Worm (Caenorhabditis elegans) whole organism, mixed stage, embryonic: ENCODE results near the gene E01G6.2.

ENCODE experiments used
- M03D4.4 ChIP-seq: sonication (generic microtip); optimal IDR thresholded peaks from 2 replicates; lab custom pipeline; 2017; ENCODE audit warnings: mild to moderate bottlenecking, missing genetic modification characterization, missing compliant biosample characterization
- bed-3 ChIP-seq: fragments of 200-800 bp; sonication (Bioruptor generic); optimal IDR thresholded peaks from 3 replicates; lab custom pipeline; 2018; ENCODE audit warnings: mild to moderate bottlenecking, missing genetic modification characterization, moderate library complexity, missing compliant biosample characterization
- blmp-1 ChIP-seq: fragments of 150-350 bp; optimal IDR thresholded peaks from 2 replicates; lab custom pipeline; 2014; ENCODE audit warnings: missing biosample characterization, missing genetic modification characterization
- ceh-39 ChIP-seq: fragments of 150-350 bp; optimal IDR thresholded peaks from 2 replicates; lab custom pipeline; 2014; ENCODE audit warnings: missing biosample characterization, missing genetic modification characterization
- ceh-43 ChIP-seq: fragments of 200-800 bp; sonication (Bioruptor generic); optimal IDR thresholded peaks from 2 replicates; lab custom pipeline; 2018; ENCODE audit warnings: mild to moderate bottlenecking, missing genetic modification characterization, moderate library complexity, missing compliant biosample characterization
- ceh-83 ChIP-seq: fragments of 200-800 bp; sonication (Bioruptor generic); optimal IDR thresholded peaks from 2 replicates; lab custom pipeline; 2018; ENCODE audit warnings: mild to moderate bottlenecking, missing genetic modification characterization, missing compliant biosample characterization
- cnd-1 ChIP-seq: fragments of 200-800 bp; sonication (Bioruptor generic); optimal IDR thresholded peaks from 2 replicates; lab custom pipeline; 2018; ENCODE audit warnings: mild to moderate bottlenecking, missing genetic modification characterization, missing compliant biosample characterization
- drap-1 ChIP-seq: fragments of 200-800 bp; sonication (Bioruptor generic); optimal IDR thresholded peaks from 3 replicates; lab custom pipeline; 2018; ENCODE audit warnings: mild to moderate bottlenecking, missing genetic modification characterization, missing compliant biosample characterization
- elt-1 ChIP-seq: sonication (generic microtip); optimal IDR thresholded peaks from 2 replicates; lab custom pipeline; 2017; ENCODE audit warnings: missing genetic modification characterization, mild to moderate bottlenecking, missing compliant biosample characterization, antibody characterized with exemption, moderate library complexity, borderline replicate concordance; ENCODE audit not compliant: insufficient read depth
- elt-3 ChIP-seq: fragments of 150-350 bp; optimal IDR thresholded peaks from 2 replicates; lab custom pipeline; 2014; ENCODE audit warnings: missing biosample characterization, missing genetic modification characterization
- flh-1 ChIP-seq: fragments of 200-800 bp; sonication (Bioruptor generic); optimal IDR thresholded peaks from 2 replicates; lab custom pipeline; 2018; ENCODE audit warnings: mild to moderate bottlenecking, missing genetic modification characterization, moderate library complexity, missing compliant biosample characterization
- ham-2 ChIP-seq: fragments of 200-800 bp; sonication (Bioruptor generic); optimal IDR thresholded peaks from 2 replicates; lab custom pipeline; 2018; ENCODE audit warnings: mild to moderate bottlenecking, missing genetic modification characterization, missing compliant biosample characterization
- hlh-1 ChIP-seq: fragments of 150-350 bp; optimal IDR thresholded peaks from 2 replicates; lab custom pipeline; 2014; ENCODE audit warnings: missing biosample characterization, missing genetic modification reagents, missing genetic modification characterization
- lin-13 ChIP-seq: fragments of 150-350 bp; optimal IDR thresholded peaks from 2 replicates; lab custom pipeline; 2014; ENCODE audit warnings: missing biosample characterization, missing genetic modification characterization
- lin-32 ChIP-seq: fragments of 200-800 bp; sonication (Bioruptor generic); optimal IDR thresholded peaks from 2 replicates; lab custom pipeline; 2018; ENCODE audit warnings: mild to moderate bottlenecking, missing genetic modification characterization, missing compliant biosample characterization
- mab-5 ChIP-seq: fragments of 150-350 bp; optimal IDR thresholded peaks from 2 replicates; lab custom pipeline; 2014; ENCODE audit warnings: missing biosample characterization, missing genetic modification characterization
- mep-1 ChIP-seq: fragments of 150-350 bp; optimal IDR thresholded peaks from 2 replicates; lab custom pipeline; 2017; ENCODE audit warnings: missing biosample characterization, missing genetic modification reagents, missing genetic modification characterization, inconsistent platforms
- mls-2 ChIP-seq: sonication (generic microtip); optimal IDR thresholded peaks from 2 replicates; lab custom pipeline; 2016; ENCODE audit warnings: mild to moderate bottlenecking, missing genetic modification characterization, moderate library complexity, missing compliant biosample characterization
- nhr-12 ChIP-seq: fragments of 150-350 bp; optimal IDR thresholded peaks from 2 replicates; lab custom pipeline; 2014; ENCODE audit warnings: missing biosample characterization, missing genetic modification characterization
- nhr-2 ChIP-seq: fragments of 150-350 bp; optimal IDR thresholded peaks from 2 replicates; lab custom pipeline; 2014; ENCODE audit warnings: missing biosample characterization, missing genetic modification characterization
- nhr-237 ChIP-seq: fragments of 150-350 bp; optimal IDR thresholded peaks from 2 replicates; lab custom pipeline; 2014; ENCODE audit warnings: missing biosample characterization, missing genetic modification characterization
- nhr-28 ChIP-seq: fragments of 150-350 bp; optimal IDR thresholded peaks from 2 replicates; lab custom pipeline; 2014; ENCODE audit warnings: missing biosample characterization, missing genetic modification characterization
- sem-2 ChIP-seq: fragments of 200-800 bp; sonication (Bioruptor generic); optimal IDR thresholded peaks from 2 replicates; lab custom pipeline; 2018; ENCODE audit warnings: mild to moderate bottlenecking, missing genetic modification characterization, missing compliant biosample characterization
- snpc-4 ChIP-seq: fragments of 150-350 bp; optimal IDR thresholded peaks from 2 replicates; lab custom pipeline; 2014; ENCODE audit warnings: missing biosample characterization, missing genetic modification characterization
- sptf-1 ChIP-seq: sonication (generic microtip); optimal IDR thresholded peaks from 2 replicates; lab custom pipeline; 2017; ENCODE audit warnings: mild to moderate bottlenecking, missing genetic modification characterization, moderate library complexity, missing compliant biosample characterization
- tbx-8 ChIP-seq: fragments of 200-800 bp; sonication (Bioruptor generic); optimal IDR thresholded peaks from 2 replicates; lab custom pipeline; 2018; ENCODE audit warnings: mild to moderate bottlenecking, missing genetic modification characterization, moderate library complexity, missing compliant biosample characterization
- unc-120 ChIP-seq: sonication (generic microtip); optimal IDR thresholded peaks from 2 replicates; lab custom pipeline; 2017; ENCODE audit warnings: missing genetic modification characterization, missing compliant biosample characterization; ENCODE audit not compliant: poor library complexity, severe bottlenecking
- unc-39 ChIP-seq: fragments of 150-350 bp; optimal IDR thresholded peaks from 2 replicates; lab custom pipeline; 2014; ENCODE audit warnings: missing biosample characterization, missing genetic modification characterization
- unc-62 ChIP-seq: fragments of 150-350 bp; optimal IDR thresholded peaks from 2 replicates; lab custom pipeline; 2014; ENCODE audit warnings: missing biosample characterization, missing genetic modification reagents, missing genetic modification characterization
- zip-8 ChIP-seq: fragments of 150-350 bp; optimal IDR thresholded peaks from 2 replicates; lab custom pipeline; 2014; ENCODE audit warnings: missing biosample characterization, missing genetic modification characterization

Gene E01G6.2

ce11 chrX:12234424-12234823, 22.0 kb upstream of the E01G6.2 start:
- TF ChIP-seq zip-8 (tag; lab: Kevin White, UChicago) = no peak
- no peak for TF ChIP-seq lin-32 (GFP tag; lab: Kevin White, UChicago)
- TF ChIP-seq mls-2 = no peak
- TF ChIP-seq tbx-8 = no peak
- no peak for TF ChIP-seq unc-39
- no peak for TF ChIP-seq sptf-1
- TF ChIP-seq mab-5 (tag; lab: Kevin White, UChicago) = no peak
- no peak for TF ChIP-seq nhr-28 (tag; lab: Kevin White, UChicago)
- no peak for TF ChIP-seq mep-1
- no peak for TF ChIP-seq ceh-83
- no peak for TF ChIP-seq nhr-2
- no peak for TF ChIP-seq flh-1 (GFP tag; lab: Kevin White, UChicago)
- no peak for TF ChIP-seq sem-2 (GFP tag; lab: Kevin White, UChicago)
- no peak for TF ChIP-seq lin-13 (tag; lab: Kevin White, UChicago)
- no peak for TF ChIP-seq drap-1 (GFP tag; lab: Kevin White, UChicago)
- TF ChIP-seq unc-120 = no peak
- TF ChIP-seq blmp-1 = no peak
- TF ChIP-seq elt-3 (tag; lab: Kevin White, UChicago) = no peak
- no peak for TF ChIP-seq nhr-237

DNA sequence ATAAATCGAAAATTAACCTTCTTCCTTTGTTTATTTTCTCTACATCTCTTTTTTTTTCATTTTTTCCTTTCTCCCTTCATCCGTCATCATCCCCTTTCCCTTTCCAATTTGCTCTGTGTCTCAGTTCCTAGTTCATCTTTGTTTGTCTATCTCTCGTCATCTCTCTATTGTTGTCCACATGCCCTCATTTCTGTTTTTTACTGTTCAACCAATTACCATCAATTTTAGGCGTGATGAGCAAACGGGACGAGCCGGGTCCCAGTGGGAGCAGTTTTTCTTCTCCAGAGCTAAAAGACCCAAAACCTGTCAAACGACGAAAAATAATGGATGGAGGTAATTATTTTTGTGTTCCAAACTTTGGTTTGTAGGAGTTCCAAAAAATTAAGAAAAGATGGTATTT, 21.1 kb upstream of the E01G6.2 start, which contains the start of gene C23H4.6:
TSS of gene C23H4.6 (plus strand) at position 219 of the 400 bp plus-strand sequence.
- TF ChIP-seq snpc-4 (tag; lab: Kevin White, UChicago) = no peak
- TF ChIP-seq unc-39 = no peak
- TF ChIP-seq nhr-28 (tag; lab: Kevin White, UChicago) = no peak
- TF ChIP-seq M03D4.4 (tag; lab: Kevin White, UChicago) = no peak
- TF ChIP-seq elt-1 = no peak
- TF ChIP-seq unc-62 (GFP tag; lab: Kevin White, UChicago) = no peak
- TF ChIP-seq mls-2 = no peak
- TF ChIP-seq flh-1 (GFP tag; lab: Kevin White, UChicago) = no peak
- no peak for TF ChIP-seq mab-5 (tag; lab: Kevin White, UChicago)
- no peak for TF ChIP-seq blmp-1
- TF ChIP-seq lin-13 (tag; lab: Kevin White, UChicago) = no peak
- TF ChIP-seq, all 35 proteins: peak for 0

- TF ChIP-seq blmp-1 = no peak
- no peak for TF ChIP-seq M03D4.4 (tag; lab: Kevin White, UChicago)
- TF ChIP-seq drap-1 (GFP tag; lab: Kevin White, UChicago) = no peak
- TF ChIP-seq nhr-12 = no peak
- TF ChIP-seq ceh-39 (tag; lab: Kevin White, UChicago) = no peak
- no peak for TF ChIP-seq ceh-43 (GFP tag; lab: Kevin White, UChicago)
- TF ChIP-seq unc-62 (GFP tag; lab: Kevin White, UChicago) = no peak
- TF ChIP-seq ham-2 (GFP tag; lab: Kevin White, UChicago) = no peak
- no peak for TF ChIP-seq cnd-1 (tag; lab: Kevin White, UChicago)
- no peak for TF ChIP-seq bed-3 (GFP tag; lab: Kevin White, UChicago)
Measured at ce11 chrX:12241457-12241856, 15.0 kb upstream of the E01G6.2 start, which contains the start of gene cest-3. TSS of gene cest-3 (plus strand) at chrX:12241646.

- TF ChIP-seq flh-1 (GFP tag; lab: Kevin White, UChicago) = no peak
- no peak for TF ChIP-seq sptf-1
- no peak for TF ChIP-seq hlh-1 (tag; lab: Kevin White, UChicago)
- TF ChIP-seq elt-3 (tag; lab: Kevin White, UChicago) = no peak
- TF ChIP-seq lin-13 (tag; lab: Kevin White, UChicago) = no peak
Measured at ce11 chrX:12242902-12243301, 13.5 kb upstream of the E01G6.2 start.

- TF ChIP-seq drap-1 (GFP tag; lab: Kevin White, UChicago) = no peak
- no peak for TF ChIP-seq elt-3 (tag; lab: Kevin White, UChicago)
- TF ChIP-seq mep-1 = no peak
- no peak for TF ChIP-seq snpc-4 (tag; lab: Kevin White, UChicago)
- TF ChIP-seq tbx-8 = no peak
- no peak for TF ChIP-seq elt-1
- TF ChIP-seq blmp-1 = no peak
- TF ChIP-seq hlh-1 (tag; lab: Kevin White, UChicago) = peak; percentile 91
- no peak for TF ChIP-seq zip-8 (tag; lab: Kevin White, UChicago)
- TF ChIP-seq unc-62 (GFP tag; lab: Kevin White, UChicago) = peak; percentile 22
- no peak for TF ChIP-seq ceh-39 (tag; lab: Kevin White, UChicago)
- TF ChIP-seq M03D4.4 (tag; lab: Kevin White, UChicago) = no peak
- no peak for TF ChIP-seq nhr-2
- TF ChIP-seq cnd-1 (tag; lab: Kevin White, UChicago) = no peak
- no peak for TF ChIP-seq nhr-12
- TF ChIP-seq, all 35 proteins: peak for 2
Measured at ce11 chrX:12248140-12248539, 8.3 kb upstream of the E01G6.2 start.
